Worm (Caenorhabditis elegans) whole organism, late embryonic: ENCODE measurements around the gene R03G8.6.

Source experiments
- C08G9.2 ChIP-seq: sonication (generic microtip); optimal IDR thresholded peaks from 2 replicates; lab custom pipeline; 2016; ENCODE audit warnings: mild to moderate bottlenecking, missing genetic modification characterization, moderate library complexity, missing compliant biosample characterization
- T23F11.4 ChIP-seq: fragments of 200-800 bp; sonication (Bioruptor generic); optimal IDR thresholded peaks from 2 replicates; lab custom pipeline; 2018; ENCODE audit warnings: mild to moderate bottlenecking, missing genetic modification characterization, missing compliant biosample characterization
- Y22D7AL.16 ChIP-seq: sonication (generic microtip); optimal IDR thresholded peaks from 2 replicates; lab custom pipeline; 2016; ENCODE audit warnings: missing genetic modification characterization, missing compliant biosample characterization
- ahr-1 ChIP-seq: sonication (generic microtip); optimal IDR thresholded peaks from 2 replicates; lab custom pipeline; 2016; ENCODE audit warnings: missing genetic modification characterization, missing compliant biosample characterization
- ceh-14 ChIP-seq: sonication (generic microtip); optimal IDR thresholded peaks from 2 replicates; lab custom pipeline; 2016; ENCODE audit warnings: missing genotype, missing genetic modification characterization, missing compliant biosample characterization
- ceh-18 ChIP-seq: sonication (generic microtip); optimal IDR thresholded peaks from 2 replicates; lab custom pipeline; 2016; ENCODE audit warnings: missing genetic modification characterization, missing compliant biosample characterization
- ceh-22 ChIP-seq: sonication (generic microtip); optimal IDR thresholded peaks from 2 replicates; lab custom pipeline; 2017; ENCODE audit warnings: missing biosample characterization, missing genetic modification characterization
- ceh-24 ChIP-seq: sonication (generic microtip); optimal IDR thresholded peaks from 2 replicates; lab custom pipeline; 2016; ENCODE audit warnings: mild to moderate bottlenecking, missing genetic modification characterization, missing compliant biosample characterization
- ceh-45 ChIP-seq: fragments of 200-800 bp; sonication (Bioruptor generic); IDR thresholded peaks from 2 replicates; pipeline ENCODE4 v1.3.6; 2022; ENCODE audit warnings: missing genetic modification reagents, missing genetic modification characterization, missing compliant biosample characterization
- ceh-48 ChIP-seq: sonication (generic microtip); optimal IDR thresholded peaks from 2 replicates; lab custom pipeline; 2016; ENCODE audit warnings: missing genetic modification characterization, inconsistent platforms, missing compliant biosample characterization
- ceh-9 ChIP-seq: sonication (generic microtip); optimal IDR thresholded peaks from 2 replicates; lab custom pipeline; 2016; ENCODE audit warnings: mild to moderate bottlenecking, missing genetic modification characterization, inconsistent platforms, missing compliant biosample characterization
- dve-1 ChIP-seq: sonication (generic microtip); optimal IDR thresholded peaks from 2 replicates; lab custom pipeline; 2017; ENCODE audit warnings: antibody characterized with exemption, mild to moderate bottlenecking, missing genetic modification characterization, missing compliant biosample characterization
- elt-2 ChIP-seq: sonication (generic microtip); optimal IDR thresholded peaks from 2 replicates; lab custom pipeline; 2016; ENCODE audit warnings: missing genetic modification reagents, missing genetic modification characterization, missing compliant biosample characterization
- ets-4 ChIP-seq: sonication (generic microtip); optimal IDR thresholded peaks from 2 replicates; lab custom pipeline; 2016; ENCODE audit warnings: missing genetic modification characterization, missing compliant biosample characterization
- fkh-6 ChIP-seq: sonication (generic microtip); optimal IDR thresholded peaks from 2 replicates; lab custom pipeline; 2016; ENCODE audit warnings: missing genetic modification characterization, missing compliant biosample characterization
- hlh-15 ChIP-seq: sonication (generic microtip); optimal IDR thresholded peaks from 2 replicates; lab custom pipeline; 2016; ENCODE audit warnings: missing genetic modification characterization, missing compliant biosample characterization
- hlh-6 ChIP-seq: sonication (generic microtip); optimal IDR thresholded peaks from 2 replicates; lab custom pipeline; 2016; ENCODE audit warnings: missing genotype, missing genetic modification characterization, missing compliant biosample characterization
- lin-11 ChIP-seq: fragments of 200-800 bp; sonication (Bioruptor generic); optimal IDR thresholded peaks from 2 replicates; lab custom pipeline; 2018; ENCODE audit warnings: mild to moderate bottlenecking, missing genetic modification characterization, missing compliant biosample characterization
- mec-3 ChIP-seq: sonication (generic microtip); optimal IDR thresholded peaks from 2 replicates; lab custom pipeline; 2016; ENCODE audit warnings: borderline replicate concordance, missing genetic modification characterization, missing compliant biosample characterization
- nfya-1 ChIP-seq: sonication (generic microtip); optimal IDR thresholded peaks from 2 replicates; lab custom pipeline; 2017; ENCODE audit warnings: missing genetic modification characterization, mild to moderate bottlenecking, missing compliant biosample characterization, antibody characterized with exemption, moderate library complexity
- nhr-11 ChIP-seq: fragments of 150-350 bp; optimal IDR thresholded peaks from 2 replicates; lab custom pipeline; 2014; ENCODE audit warnings: missing biosample characterization, missing genetic modification characterization
- nhr-232 ChIP-seq: sonication (generic microtip); optimal IDR thresholded peaks from 2 replicates; lab custom pipeline; 2016; ENCODE audit warnings: missing genetic modification characterization, missing compliant biosample characterization
- npax-4 ChIP-seq: sonication (generic microtip); optimal IDR thresholded peaks from 2 replicates; lab custom pipeline; 2016; ENCODE audit warnings: missing genetic modification characterization, missing compliant biosample characterization
- pax-1 ChIP-seq: fragments of 150-350 bp; optimal IDR thresholded peaks from 2 replicates; lab custom pipeline; 2014; ENCODE audit warnings: missing biosample characterization, missing genetic modification characterization
- pha-2 ChIP-seq: sonication (generic microtip); optimal IDR thresholded peaks from 2 replicates; lab custom pipeline; 2017; ENCODE audit warnings: mild to moderate bottlenecking, missing genetic modification characterization, missing compliant biosample characterization
- pha-4 ChIP-seq: fragments of 150-350 bp; optimal IDR thresholded peaks from 2 replicates; lab custom pipeline; 2018; ENCODE audit warnings: missing biosample characterization, missing genetic modification reagents, missing genetic modification characterization
- pros-1 ChIP-seq: fragments of 150-350 bp; optimal IDR thresholded peaks from 2 replicates; lab custom pipeline; 2014; ENCODE audit warnings: missing biosample characterization, missing genetic modification reagents, missing genetic modification characterization
- ref-2 ChIP-seq: sonication (generic microtip); optimal IDR thresholded peaks from 2 replicates; lab custom pipeline; 2016; ENCODE audit warnings: missing genetic modification characterization, missing compliant biosample characterization
- rnt-1 ChIP-seq: sonication (generic microtip); optimal IDR thresholded peaks from 2 replicates; lab custom pipeline; 2016; ENCODE audit warnings: missing genetic modification characterization, missing compliant biosample characterization
- sdc-2 ChIP-seq: sonication (generic microtip); optimal IDR thresholded peaks from 2 replicates; lab custom pipeline; 2016; ENCODE audit warnings: missing genotype, missing genetic modification characterization, missing compliant biosample characterization
- syd-9 ChIP-seq: sonication (generic microtip); optimal IDR thresholded peaks from 2 replicates; lab custom pipeline; 2016; ENCODE audit warnings: mild to moderate bottlenecking, missing genetic modification characterization, moderate library complexity, missing compliant biosample characterization
- ttx-3 ChIP-seq: sonication (generic microtip); optimal IDR thresholded peaks from 2 replicates; lab custom pipeline; 2016; ENCODE audit warnings: missing genetic modification reagents, missing genetic modification characterization, missing compliant biosample characterization
- unc-42 ChIP-seq: sonication (generic microtip); optimal IDR thresholded peaks from 2 replicates; lab custom pipeline; 2016; ENCODE audit warnings: missing genotype, missing genetic modification characterization, missing compliant biosample characterization
- unc-86 ChIP-seq: sonication (generic microtip); optimal IDR thresholded peaks from 2 replicates; lab custom pipeline; 2016; ENCODE audit warnings: missing genetic modification characterization, missing compliant biosample characterization
- zip-5 ChIP-seq: sonication (generic microtip); optimal IDR thresholded peaks from 2 replicates; lab custom pipeline; 2016; ENCODE audit warnings: missing genetic modification characterization, missing compliant biosample characterization

R03G8.6 gene

DNA sequence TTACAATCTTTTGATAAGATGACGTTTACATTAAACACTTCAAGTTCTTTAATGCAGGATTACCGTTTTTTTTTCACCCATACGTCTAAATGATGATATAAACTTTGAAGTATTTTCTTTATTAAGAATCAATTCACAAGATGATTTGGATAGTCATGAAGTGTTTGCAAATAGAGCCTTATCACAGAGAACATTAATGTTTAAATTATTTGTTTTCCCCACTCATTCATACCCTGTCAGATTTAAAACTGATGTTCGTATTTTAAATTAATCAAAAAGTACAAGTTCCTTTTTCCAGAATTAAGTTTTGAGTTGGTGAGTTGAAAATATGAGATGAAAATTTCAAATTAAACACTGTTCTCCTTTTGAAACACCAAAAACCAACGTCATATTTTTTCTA is 9.6 kb downstream of the R03G8.6 start, which contains the start of gene R03G8.3:
R03G8.3 (plus strand) TSS at position 301 of the 400 bp plus-strand sequence.
- TF ChIP-seq mec-3 (tag; lab: Kevin White, UChicago) (no peak), ceh-18 (tag; lab: Kevin White, UChicago) (no peak), unc-86 (tag; lab: Kevin White, UChicago) (no peak), ttx-3 (tag; lab: Kevin White, UChicago) (no peak), ceh-9 (tag; lab: Kevin White, UChicago) (no peak), dve-1 (no peak), ets-4 (no peak)

DNA sequence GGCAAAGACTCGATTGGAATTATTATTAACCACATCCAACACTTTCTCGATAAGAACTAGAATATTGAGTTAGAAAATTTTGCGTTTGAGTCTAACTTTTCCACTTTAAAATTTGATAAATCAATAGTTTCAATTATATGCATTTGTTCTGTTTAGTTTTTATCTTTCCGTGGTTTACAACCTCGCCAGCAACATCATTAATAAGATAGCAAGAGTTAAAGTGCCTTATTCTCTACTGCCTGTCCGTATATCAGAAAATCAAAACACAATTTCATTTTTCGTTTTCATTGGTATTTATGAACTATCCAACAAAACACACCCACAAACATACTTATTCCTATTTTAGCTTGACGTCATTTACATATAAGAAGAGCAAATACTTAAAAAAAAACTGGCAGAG is 11.8 kb downstream of the R03G8.6 start:
- TF ChIP-seq ahr-1 (tag; lab: Kevin White, UChicago) (no peak), ceh-22 (no peak), sdc-2 (tag; lab: Kevin White, UChicago) (no peak), syd-9 (tag; lab: Kevin White, UChicago) (no peak), nhr-232 (tag; lab: Kevin White, UChicago) (no peak), C08G9.2 (tag; lab: Kevin White, UChicago) (no peak), elt-2 (tag; lab: Kevin White, UChicago) (no peak), T23F11.4 (GFP tag; lab: Kevin White, UChicago) (no peak), ceh-45 (no peak), ceh-9 (tag; lab: Kevin White, UChicago) (no peak), npax-4 (no peak), mec-3 (tag; lab: Kevin White, UChicago) (no peak), pha-2 (tag; lab: Kevin White, UChicago) (no peak), pax-1 (tag; lab: Kevin White, UChicago) (no peak), ref-2 (tag; lab: Kevin White, UChicago) (no peak), fkh-6 (tag; lab: Kevin White, UChicago) (no peak), ceh-14 (tag; lab: Kevin White, UChicago) (no peak), unc-42 (tag; lab: Kevin White, UChicago) (no peak), Y22D7AL.16 (tag; lab: Kevin White, UChicago) (no peak)
- TF ChIP-seq, all 69 proteins: peak for 0

DNA sequence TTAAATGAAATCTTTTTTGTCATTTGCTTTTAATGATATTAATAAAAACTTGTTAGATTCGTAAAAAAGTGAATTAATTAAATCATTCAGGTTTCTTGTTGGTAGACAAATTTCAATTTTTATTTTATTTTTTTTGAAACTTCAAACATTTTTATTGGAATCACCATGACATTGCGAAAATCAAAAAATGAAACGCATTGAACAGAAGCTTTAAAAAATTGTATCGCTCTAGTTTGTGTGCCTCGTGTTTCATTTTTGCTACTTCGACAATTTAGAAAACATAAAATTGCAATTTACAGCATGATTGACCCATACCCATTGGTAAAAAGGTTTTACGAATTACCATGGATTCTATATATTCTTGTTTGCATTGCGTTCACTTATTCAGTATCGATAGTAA is 16.0 kb downstream of the R03G8.6 start, which contains the start of gene R03G8.1:
R03G8.1 (plus strand) TSS at position 301 of the 400 bp plus-strand sequence.
- TF ChIP-seq pax-1 (tag; lab: Kevin White, UChicago), result no peak
- TF ChIP-seq dve-1, result no peak
- TF ChIP-seq pros-1 (tag; lab: Kevin White, UChicago), result no peak
- no peak for TF ChIP-seq ceh-18 (tag; lab: Kevin White, UChicago)
- TF ChIP-seq lin-11 (tag; lab: Kevin White, UChicago), result no peak
- TF ChIP-seq ceh-24 (tag; lab: Kevin White, UChicago), result no peak
- TF ChIP-seq nhr-232 (tag; lab: Kevin White, UChicago), result no peak
- no peak for TF ChIP-seq ceh-22

DNA sequence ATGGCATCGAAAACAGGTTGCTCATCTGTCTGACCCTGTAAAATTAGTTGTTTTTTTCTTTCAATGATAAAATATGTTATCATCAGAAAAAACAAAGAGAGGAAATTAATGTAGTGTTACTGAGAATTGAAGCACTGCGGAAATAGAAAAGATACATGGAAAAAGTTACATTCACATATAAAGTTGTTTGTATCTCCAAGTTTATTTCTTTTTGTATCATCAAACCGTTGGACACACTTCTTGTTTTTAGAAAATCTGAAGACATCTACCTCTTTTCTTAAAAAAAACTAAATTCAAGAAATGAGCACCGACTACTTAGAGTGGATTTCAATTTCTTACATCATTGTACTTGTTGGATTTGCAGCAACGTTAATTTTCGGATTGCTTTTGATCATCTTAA is 18.0 kb downstream of the R03G8.6 start, which contains the start of gene str-10:
str-10 (plus strand) TSS at position 301 of the 400 bp plus-strand sequence.
- no peak for TF ChIP-seq nfya-1 (tag; lab: Kevin White, UChicago)
- no peak for TF ChIP-seq pax-1 (tag; lab: Kevin White, UChicago)
- TF ChIP-seq ceh-18 (tag; lab: Kevin White, UChicago), result no peak
- no peak for TF ChIP-seq rnt-1 (tag; lab: Kevin White, UChicago)
- no peak for TF ChIP-seq hlh-15 (tag; lab: Kevin White, UChicago)
- no peak for TF ChIP-seq ceh-48
- no peak for TF ChIP-seq zip-5 (tag; lab: Kevin White, UChicago)
- TF ChIP-seq pha-4, result no peak
- no peak for TF ChIP-seq mec-3 (tag; lab: Kevin White, UChicago)
- TF ChIP-seq nhr-232 (tag; lab: Kevin White, UChicago), result no peak
- no peak for TF ChIP-seq nhr-11 (tag; lab: Kevin White, UChicago)
- no peak for TF ChIP-seq hlh-6 (tag; lab: Kevin White, UChicago)
- no peak for TF ChIP-seq ceh-14 (tag; lab: Kevin White, UChicago)
- TF ChIP-seq, all 69 proteins: peak for 0
